Fruit fly (Drosophila melanogaster) Kc167 (cell line): ENCODE results near the gene Sfp26Ac.

Source experiments
- Myc ChIP-seq: fragments of >200 bp; optimal IDR thresholded peaks from 2 replicates; lab custom pipeline; 2017; ENCODE audit warnings: missing external identifiers
- Sin3A ChIP-seq: fragments of >200 bp; optimal IDR thresholded peaks from 2 replicates; lab custom pipeline; 2018; ENCODE audit warnings: missing external identifiers
- h ChIP-seq: fragments of >200 bp; optimal IDR thresholded peaks from 3 replicates; lab custom pipeline; 2018; ENCODE audit warnings: missing external identifiers
- insv ChIP-seq: fragments of >200 bp; optimal IDR thresholded peaks from 3 replicates; lab custom pipeline; 2018; ENCODE audit warnings: missing external identifiers
- psq ChIP-seq: fragments of >200 bp; optimal IDR thresholded peaks from 2 replicates; lab custom pipeline; 2017; ENCODE audit warnings: missing external identifiers
- ttk ChIP-seq: sonication (Bioruptor generic); optimal IDR thresholded peaks from 2 replicates; lab custom pipeline; 2017; ENCODE audit warnings: missing external identifiers

The Sfp26Ac gene

dm6 chr2L:5856786-5857185 lies 27.8 kb downstream of the Sfp26Ac start:
- TF ChIP-seq psq (lab: Kevin White, UChicago) (no peak), h (no peak), ttk (lab: Kevin White, UChicago) (no peak), Sin3A (no peak), insv (lab: Kevin White, UChicago) (no peak), Myc (lab: Kevin White, UChicago) (no peak)
